Worm (Caenorhabditis elegans): ENCODE measurements around the gene his-24.
"Not testable (repeated sequence)": the region's sequence is repeated elsewhere in the genome, so short reads cannot be mapped to it uniquely, and the experiment has no call there.

The his-24 gene

ce11 chrX:14527559-14527958, 37.7 kb downstream of the his-24 start, which contains the start of gene nspc-18:
TSS of gene nspc-18 (minus strand) at chrX:14527659.
- TF ChIP-seq blmp-1 (tag; optimal IDR thresholded peaks at IDR 0.05; ENCODE audit: insufficient read depth) (no peak), nhr-237 (tag; optimal IDR thresholded peaks at IDR 0.05) (no peak), snpc-4 (tag; optimal IDR thresholded peaks at IDR 0.05) (no peak), egl-27 (tag; optimal IDR thresholded peaks at IDR 0.05) (no peak), gmeb-1 (tag; optimal IDR thresholded peaks at IDR 0.05) (no peak), lin-39 (tag; optimal IDR thresholded peaks at IDR 0.05) (no peak), nhr-21 (tag; optimal IDR thresholded peaks at IDR 0.05) (no peak), nhr-23 (tag; optimal IDR thresholded peaks at IDR 0.05) (no peak), ceh-82 (tag; optimal IDR thresholded peaks at IDR 0.05) (no peak), C34F6.9 (tag; optimal IDR thresholded peaks at IDR 0.05) (no peak), unc-39 (tag; optimal IDR thresholded peaks at IDR 0.05) (no peak), dmd-4 (tag; optimal IDR thresholded peaks at IDR 0.05) (no peak), peb-1 (tag; optimal IDR thresholded peaks at IDR 0.05) (no peak), unc-62 (GFP tag; optimal IDR thresholded peaks at IDR 0.05) (no peak), nhr-129 (tag; optimal IDR thresholded peaks at IDR 0.05) (no peak)

- TF ChIP-seq skn-1 (tag; optimal IDR thresholded peaks at IDR 0.05); lin-13 (GFP tag; optimal IDR thresholded peaks at IDR 0.05); Y55F3AM.14 (GFP tag; optimal IDR thresholded peaks at IDR 0.05): not testable (repeated sequence)
These were observed 38.5 kb downstream of the his-24 start, which contains the start of gene nspc-19 for ce11 chrX:14528399-14528798. TSS of gene nspc-19 (plus strand) at chrX:14528699.

ce11 chrX:14530107-14530506, 40.2 kb downstream of the his-24 start, which contains the start of gene nspc-20:
TSS of gene nspc-20 (minus strand) at chrX:14530207.
- TF ChIP-seq sma-3 (GFP tag; optimal IDR thresholded peaks at IDR 0.05) (no peak), mab-5 (tag; optimal IDR thresholded peaks at IDR 0.05) (no peak), sma-9 (GFP tag; optimal IDR thresholded peaks at IDR 0.05) (no peak), sma-9 (tag; optimal IDR thresholded peaks at IDR 0.05) (no peak), lsy-2 (tag; optimal IDR thresholded peaks at IDR 0.05) (no peak), nhr-25 (tag; optimal IDR thresholded peaks at IDR 0.05) (no peak), ztf-4 (tag; optimal IDR thresholded peaks at IDR 0.05) (no peak), snpc-4 (tag; optimal IDR thresholded peaks at IDR 0.05) (no peak), elt-3 (tag; optimal IDR thresholded peaks at IDR 0.05) (no peak), crh-2 (tag; optimal IDR thresholded peaks at IDR 0.05) (no peak), lin-39 (tag; optimal IDR thresholded peaks at IDR 0.05) (no peak)

ce11 chrX:14534117-14534516, 44.2 kb downstream of the his-24 start, which contains the start of gene T24C2.5:
TSS of gene T24C2.5 (plus strand) at chrX:14534417.
- TF ChIP-seq nhr-129 (tag; optimal IDR thresholded peaks at IDR 0.05) (no peak), nhr-237 (tag; optimal IDR thresholded peaks at IDR 0.05) (no peak), snpc-4 (tag; optimal IDR thresholded peaks at IDR 0.05) (no peak), lin-11 (tag; optimal IDR thresholded peaks at IDR 0.05) (no peak), ceh-16 (tag; optimal IDR thresholded peaks at IDR 0.05) (no peak), ztf-1 (GFP tag; conservative IDR thresholded peaks at IDR 0.05) (no peak), elt-3 (tag; optimal IDR thresholded peaks at IDR 0.05) (no peak), lin-39 (tag; optimal IDR thresholded peaks at IDR 0.05) (no peak), lsy-2 (tag; optimal IDR thresholded peaks at IDR 0.05) (no peak), C34F6.9 (tag; optimal IDR thresholded peaks at IDR 0.05) (no peak), sma-9 (GFP tag; optimal IDR thresholded peaks at IDR 0.05) (no peak), sma-9 (tag; optimal IDR thresholded peaks at IDR 0.05) (no peak), ztf-4 (tag; optimal IDR thresholded peaks at IDR 0.05) (no peak), zag-1 (tag; optimal IDR thresholded peaks at IDR 0.05) (no peak), ceh-82 (tag; optimal IDR thresholded peaks at IDR 0.05) (no peak), alr-1 (tag; optimal IDR thresholded peaks at IDR 0.05) (no peak), mdl-1 (tag; optimal IDR thresholded peaks at IDR 0.05) (no peak), ztf-11 (tag; optimal IDR thresholded peaks at IDR 0.05) (no peak), nhr-77 (tag; optimal IDR thresholded peaks at IDR 0.05) (no peak), gmeb-1 (tag; optimal IDR thresholded peaks at IDR 0.05) (no peak)

- TF ChIP-seq sma-9 (GFP tag; optimal IDR thresholded peaks at IDR 0.05) (peak; percentile 29), sma-9 (tag; optimal IDR thresholded peaks at IDR 0.05) (no peak), egl-27 (tag; optimal IDR thresholded peaks at IDR 0.05) (no peak), unc-55 (GFP tag; optimal IDR thresholded peaks at IDR 0.05) (no peak), ceh-16 (tag; optimal IDR thresholded peaks at IDR 0.05) (no peak), nhr-12 (tag; optimal IDR thresholded peaks at IDR 0.05) (no peak)
These were observed 44.7 kb downstream of the his-24 start for ce11 chrX:14534596-14534995.

Data from whole organism, L2 larva.